Fruit fly (Drosophila melanogaster): Measurements from ENCODE around the gene CG12084.

The CG12084 gene

DNA sequence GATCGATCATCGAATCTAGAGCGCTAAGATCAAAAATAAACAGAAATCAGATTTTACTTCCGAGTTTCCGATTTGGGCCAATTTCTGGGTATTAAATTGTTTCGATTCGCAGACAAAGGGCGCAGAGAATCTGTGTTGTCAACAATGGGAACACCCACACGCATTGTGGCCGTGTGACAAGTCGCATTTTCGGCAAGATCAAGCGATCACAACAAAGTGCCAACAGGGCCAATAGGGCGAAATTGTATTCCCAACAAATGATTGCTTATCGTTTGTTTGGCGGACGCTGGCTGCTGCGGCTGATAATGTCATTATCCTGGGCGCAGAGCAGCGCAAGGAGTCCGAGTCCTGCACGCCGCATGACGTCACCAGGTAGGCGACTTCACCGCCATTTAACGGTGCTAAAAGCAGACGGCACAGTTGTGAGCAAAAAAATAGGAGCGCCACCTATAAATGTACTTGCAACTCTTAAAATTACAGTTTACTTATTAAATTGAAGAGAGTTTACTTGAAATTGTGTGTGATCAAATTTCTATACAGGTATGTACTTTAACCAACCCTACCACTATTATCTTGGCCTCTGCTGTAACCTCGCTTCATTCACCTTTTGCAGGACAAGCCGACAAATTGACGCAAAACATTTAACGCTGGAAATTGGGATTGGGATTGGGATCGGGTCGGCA is 17.3 kb downstream of the CG12084 start (continued):
- TF ChIP-seq Bteb2 (GFP tag; optimal IDR thresholded peaks at IDR 0.05) = no peak
- TF ChIP-seq insv (GFP tag; optimal IDR thresholded peaks at IDR 0.05) = no peak
- TF ChIP-seq CG31441 (GFP tag; IDR thresholded peaks at IDR 0.05) = peak; percentile 67
- peak; percentile 68 for TF ChIP-seq az2 (GFP tag; optimal IDR thresholded peaks at IDR 0.05)
- peak; percentile 61 for TF ChIP-seq grau (tag; optimal IDR thresholded peaks at IDR 0.05)
- peak; percentile 36; the same call in 1 of the 3 replicates for TF ChIP-seq z (GFP tag; IDR thresholded peaks at IDR 0.05)
- TF ChIP-seq CG33557 (GFP tag; optimal IDR thresholded peaks at IDR 0.05) = peak; percentile 70
- TF ChIP-seq CG16815 (GFP tag; optimal IDR thresholded peaks at IDR 0.05) = peak; percentile 82
- TF ChIP-seq CG10366 (GFP tag; IDR thresholded peaks at IDR 0.05) = peak; percentile 58; the same call in 1 of the 2 replicates
- peak; percentile 46; the same call in 1 of the 2 replicates for TF ChIP-seq CG32772 (GFP tag; IDR thresholded peaks at IDR 0.05)
- no peak for TF ChIP-seq Hey (tag; optimal IDR thresholded peaks at IDR 0.05)
- TF ChIP-seq Xrp1 (GFP tag; IDR thresholded peaks at IDR 0.05) = peak; percentile 94
- peak; percentile 15 for TF ChIP-seq kay (GFP tag; optimal IDR thresholded peaks at IDR 0.05)
- TF ChIP-seq GATAe (GFP tag; conservative IDR thresholded peaks at IDR 0.05) = no peak
- TF ChIP-seq CG2712 (tag; optimal IDR thresholded peaks at IDR 0.05) = peak; percentile 82
- no peak for TF ChIP-seq toy (GFP tag; IDR thresholded peaks at IDR 0.05)
- peak; percentile 61 for TF ChIP-seq CG12219 (GFP tag; optimal IDR thresholded peaks at IDR 0.05)
- TF ChIP-seq Atf-2 (GFP tag; optimal IDR thresholded peaks at IDR 0.05) = peak; percentile 53
- TF ChIP-seq Atf3 (GFP tag; optimal IDR thresholded peaks at IDR 0.05) = peak; percentile 65
- TF ChIP-seq CG2116 (GFP tag; optimal IDR thresholded peaks at IDR 0.05) = peak; percentile 28
- TF ChIP-seq cas (GFP tag; IDR thresholded peaks at IDR 0.05) = no peak
- peak; percentile 3 for TF ChIP-seq HmgZ (tag; optimal IDR thresholded peaks at IDR 0.05)
- TF ChIP-seq trh (GFP tag; optimal IDR thresholded peaks at IDR 0.05) = peak; percentile 5
- TF ChIP-seq prd (optimal IDR thresholded peaks at IDR 0.05) = no peak
- peak; percentile 98 for TF ChIP-seq prd (GFP tag; IDR thresholded peaks at IDR 0.05)
- TF ChIP-seq Gug (GFP tag; IDR thresholded peaks at IDR 0.05) = peak; percentile 40; the same call in 2 of the 4 replicates
- TF ChIP-seq salm (tag; optimal IDR thresholded peaks at IDR 0.05) = peak; percentile 3
- peak; percentile 70 for TF ChIP-seq CG14667 (GFP tag; IDR thresholded peaks at IDR 0.05)
- TF ChIP-seq Ets65A (GFP tag) = no peak
- no peak for TF ChIP-seq PHDP (tag; optimal IDR thresholded peaks at IDR 0.05)
- TF ChIP-seq Xbp1 (GFP tag; optimal IDR thresholded peaks at IDR 0.05) = peak; percentile 67
- TF ChIP-seq hkb (optimal IDR thresholded peaks at IDR 0.05) = no peak
- peak; percentile 76 for TF ChIP-seq hkb (GFP tag; IDR thresholded peaks at IDR 0.05)
- no peak for TF ChIP-seq bigmax (GFP tag; optimal IDR thresholded peaks at IDR 0.05)
- TF ChIP-seq CG12659 (GFP tag; optimal IDR thresholded peaks at IDR 0.05) = no peak
- TF ChIP-seq CG18599 (GFP tag; optimal IDR thresholded peaks at IDR 0.05) = no peak
- peak; percentile 65 for TF ChIP-seq Oli (tag; optimal IDR thresholded peaks at IDR 0.05)
- TF ChIP-seq CG2199 (GFP tag; IDR thresholded peaks at IDR 0.05) = 0 out of 3 replicates have a peak, but pooled peaks have one; percentile 48
- peak; percentile 20 for TF ChIP-seq caup (GFP tag; optimal IDR thresholded peaks at IDR 0.05; ENCODE audit: severe bottlenecking)
- peak; percentile 92 for TF ChIP-seq ara (GFP tag; IDR thresholded peaks at IDR 0.05)
- TF ChIP-seq CG8089 (GFP tag; optimal IDR thresholded peaks at IDR 0.05) = peak; percentile 72
- peak; percentile 63 for TF ChIP-seq jumu (GFP tag; optimal IDR thresholded peaks at IDR 0.05)
- peak in 1 of 2 experiments; percentile 7 for TF ChIP-seq pan (optimal IDR thresholded peaks at IDR 0.05)
- TF ChIP-seq pan (GFP tag; optimal IDR thresholded peaks at IDR 0.05 in 1 of 2, IDR thresholded peaks at IDR 0.05 in 1 of 2) = peak in 1 of 2 experiments; percentile 72
- peak in 1 of 2 experiments; percentile 99 for TF ChIP-seq eve (GFP tag; optimal IDR thresholded peaks at IDR 0.05)
- TF ChIP-seq CG2678 (tag; optimal IDR thresholded peaks at IDR 0.05) = no peak
- TF ChIP-seq dpn (GFP tag; optimal IDR thresholded peaks at IDR 0.05) = peak; percentile 47 to 58
- peak; percentile 33 for TF ChIP-seq CG4617 (GFP tag; optimal IDR thresholded peaks at IDR 0.05; ENCODE audit: borderline replicate concordance)
- TF ChIP-seq seq (GFP tag; IDR thresholded peaks at IDR 0.05) = 0 out of 2 replicates have a peak, but pooled peaks have one; percentile 42
- TF ChIP-seq CG30020 (tag; optimal IDR thresholded peaks at IDR 0.05) = no peak
- peak; percentile 60 for TF ChIP-seq CG12236 (GFP tag; optimal IDR thresholded peaks at IDR 0.05)
